Worm (Caenorhabditis elegans): ENCODE measurements around the gene F26D2.14.

F26D2.14 gene

DNA sequence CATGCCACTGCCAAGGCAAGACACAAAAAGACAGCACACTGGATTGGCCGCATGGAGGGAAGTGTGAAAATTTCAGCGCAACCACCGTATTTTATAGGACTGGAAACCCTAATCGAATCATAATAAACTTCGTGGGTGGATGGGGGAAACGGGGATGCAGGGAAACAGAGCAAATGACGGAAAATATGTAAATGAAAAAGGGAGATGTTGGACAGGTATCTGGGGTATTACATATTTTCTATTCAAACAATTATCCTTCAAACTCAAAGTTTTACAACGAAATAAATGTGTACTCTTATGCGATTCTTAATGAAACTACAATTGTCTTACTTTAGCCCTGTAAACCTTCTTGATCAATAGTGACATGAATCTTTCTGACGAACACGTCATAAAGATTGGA lies 15.9 kb upstream of the F26D2.14 start, which contains the start of gene F26D2.16:
F26D2.16 (minus strand) TSS at position 101 of the 400 bp plus-strand sequence.
- TF ChIP-seq lin-13 (GFP tag; optimal IDR thresholded peaks at IDR 0.05) (no peak), aha-1 (tag) (peak; percentile 81)

ce11 chrV:16420696-16421095 lies 15.0 kb upstream of the F26D2.14 start, which contains the start of gene srw-48:
srw-48 (plus strand) TSS chrV:16420996.
- TF ChIP-seq php-3 (GFP tag; IDR thresholded peaks at IDR 0.05), result no peak
- TF ChIP-seq mdl-1 (tag; optimal IDR thresholded peaks at IDR 0.05), result no peak
- no peak for TF ChIP-seq dmd-8 (GFP tag; IDR thresholded peaks at IDR 0.05)
- TF ChIP-seq set-16 (GFP tag; IDR thresholded peaks at IDR 0.05), result no peak
- no peak for TF ChIP-seq ceh-20 (GFP tag; IDR thresholded peaks at IDR 0.05)

DNA sequence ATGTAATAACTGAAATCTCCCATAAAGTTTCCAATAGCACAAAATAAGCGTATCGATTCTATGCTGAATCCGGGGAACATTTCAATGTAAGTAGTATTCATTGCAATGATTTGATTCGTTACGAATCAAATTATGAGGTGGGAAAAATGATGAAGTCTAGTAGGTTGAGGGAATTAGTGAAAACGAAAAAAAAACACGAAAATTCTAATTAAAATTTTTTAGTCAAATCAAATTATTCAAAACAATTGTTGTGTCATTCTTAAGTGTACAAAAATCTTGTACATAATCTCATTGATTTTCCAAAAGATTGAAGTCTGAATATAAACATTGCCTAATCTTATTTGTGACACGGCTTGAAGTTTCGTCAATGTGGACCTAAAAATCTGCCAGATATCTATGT lies 11.2 kb upstream of the F26D2.14 start, which contains the start of gene srw-29:
srw-29 (minus strand) TSS at position 101 of the 400 bp plus-strand sequence.
- TF ChIP-seq aly-2 (tag; optimal IDR thresholded peaks at IDR 0.05) (no peak), dmd-6 (GFP tag; IDR thresholded peaks at IDR 0.05) (no peak)

- TF ChIP-seq tra-1 (GFP tag; IDR thresholded peaks at IDR 0.05) (no peak), attf-4 (tag; optimal IDR thresholded peaks at IDR 0.05) (no peak), php-3 (GFP tag; IDR thresholded peaks at IDR 0.05) (no peak), ztf-11 (tag; optimal IDR thresholded peaks at IDR 0.05) (no peak), Y105C5A.15 (GFP tag; IDR thresholded peaks at IDR 0.05) (no peak), zfp-3 (GFP tag; conservative IDR thresholded peaks at IDR 0.05) (no peak), mes-2 (tag; optimal IDR thresholded peaks at IDR 0.05; ENCODE audit: poor library complexity, severe bottlenecking) (no peak), nhr-48 (tag; optimal IDR thresholded peaks at IDR 0.05) (no peak), fos-1 (tag; optimal IDR thresholded peaks at IDR 0.05) (no peak), daf-16 (GFP tag; optimal IDR thresholded peaks at IDR 0.05) (no peak), daf-16 (tag; optimal IDR thresholded peaks at IDR 0.05) (no peak), dmd-6 (GFP tag; IDR thresholded peaks at IDR 0.05) (no peak), nhr-42 (GFP tag; IDR thresholded peaks at IDR 0.05) (no peak)
These were observed 6.2 kb upstream of the F26D2.14 start, which contains the start of gene F26D2.10 for ce11 chrV:16429503-16429902. F26D2.10 (minus strand) TSS chrV:16429603.

- TF ChIP-seq vab-7 (GFP tag; IDR thresholded peaks at IDR 0.05), result no peak
- no peak for TF ChIP-seq snpc-4 (tag; optimal IDR thresholded peaks at IDR 0.05)
- TF ChIP-seq nhr-25 (tag; optimal IDR thresholded peaks at IDR 0.05; ENCODE audit: borderline replicate concordance, insufficient read depth), result no peak
- no peak for TF ChIP-seq lin-1 (GFP tag; IDR thresholded peaks at IDR 0.05)
- no peak for TF ChIP-seq dve-1 (tag; optimal IDR thresholded peaks at IDR 0.05; ENCODE audit: insufficient read depth)
- TF ChIP-seq ceh-62 (tag; optimal IDR thresholded peaks at IDR 0.05), result no peak
- no peak for TF ChIP-seq ceh-28 (tag; optimal IDR thresholded peaks at IDR 0.05)
- TF ChIP-seq zip-2 (tag; optimal IDR thresholded peaks at IDR 0.05), result no peak
- TF ChIP-seq nhr-10 (tag; optimal IDR thresholded peaks at IDR 0.05), result no peak
- TF ChIP-seq hlh-11 (tag; optimal IDR thresholded peaks at IDR 0.05), result no peak
- TF ChIP-seq D1046.2 (GFP tag; IDR thresholded peaks at IDR 0.05), result no peak
- TF ChIP-seq lim-7 (GFP tag; IDR thresholded peaks at IDR 0.05), result no peak
- no peak for TF ChIP-seq ama-1 (optimal IDR thresholded peaks at IDR 0.05)
- TF ChIP-seq nhr-237 (tag; optimal IDR thresholded peaks at IDR 0.05), result no peak
- no peak for TF ChIP-seq sdz-12 (GFP tag; optimal IDR thresholded peaks at IDR 0.05)
- TF ChIP-seq saeg-2 (GFP tag; IDR thresholded peaks at IDR 0.05), result no peak
- TF ChIP-seq ceh-82 (tag; optimal IDR thresholded peaks at IDR 0.05), result no peak
- TF ChIP-seq mes-2 (tag; optimal IDR thresholded peaks at IDR 0.05; ENCODE audit: poor library complexity, severe bottlenecking), result no peak
- TF ChIP-seq F49E8.2 (tag; optimal IDR thresholded peaks at IDR 0.05; ENCODE audit: borderline replicate concordance), result no peak
These were observed 5.7 kb upstream of the F26D2.14 start, which contains the start of gene str-73 for ce11 chrV:16429940-16430339. str-73 (plus strand) TSS chrV:16430240.
